Fruit fly (Drosophila melanogaster) ovary, adult (tissue): ENCODE measurements around the gene hoe2.

Experiments used
- CG17801 ChIP-seq: fragments of 200-800 bp; optimal IDR thresholded peaks from 2 replicates; lab custom pipeline; 2019; ENCODE audit warnings: missing biosample characterization, mild to moderate bottlenecking, missing genetic modification characterization, moderate library complexity; ENCODE audit not compliant: partially characterized antibody

hoe2 gene

dm6 chr2L:4903838-4904237, 32.4 kb downstream of the hoe2 start:
- no peak for TF ChIP-seq CG17801 (GFP tag; lab: Kevin White, UChicago)

- no peak for TF ChIP-seq CG17801 (GFP tag; lab: Kevin White, UChicago)
These were observed 36.4 kb downstream of the hoe2 start for dm6 chr2L:4899599-4900559.

- no peak for TF ChIP-seq CG17801 (GFP tag; lab: Kevin White, UChicago)
These were observed 38.1 kb downstream of the hoe2 start for dm6 chr2L:4898165-4898564.

dm6 chr2L:4896484-4897205, 39.6 kb downstream of the hoe2 start:
- TF ChIP-seq CG17801 (GFP tag; lab: Kevin White, UChicago), result no peak

dm6 chr2L:4895902-4896301, 40.3 kb downstream of the hoe2 start:
- TF ChIP-seq CG17801 (GFP tag; lab: Kevin White, UChicago), result no peak

dm6 chr2L:4893612-4894011, 42.6 kb downstream of the hoe2 start:
- TF ChIP-seq CG17801 (GFP tag; lab: Kevin White, UChicago), result no peak

- peak; percentile 39 for TF ChIP-seq CG17801 (GFP tag; lab: Kevin White, UChicago)
These were observed 44.3 kb downstream of the hoe2 start, which contains the start of gene CG3036 for dm6 chr2L:4891914-4892469. TSS of gene CG3036 (plus strand) at chr2L:4892112.

- no peak for TF ChIP-seq CG17801 (GFP tag; lab: Kevin White, UChicago)
These were observed 46.7 kb downstream of the hoe2 start, which contains the start of gene CG15625 for dm6 chr2L:4889451-4890045. TSS of gene CG15625 (plus strand) at chr2L:4889995.

- no peak for TF ChIP-seq CG17801 (GFP tag; lab: Kevin White, UChicago)
These were observed 47.7 kb downstream of the hoe2 start for dm6 chr2L:4888541-4888940.

- TF ChIP-seq CG17801 (GFP tag; lab: Kevin White, UChicago), result peak; percentile 12
These were observed 48.6 kb downstream of the hoe2 start for dm6 chr2L:4887382-4888219.

dm6 chr2L:4886645-4887044, 49.6 kb downstream of the hoe2 start:
- no peak for TF ChIP-seq CG17801 (GFP tag; lab: Kevin White, UChicago)

- TF ChIP-seq CG17801 (GFP tag; lab: Kevin White, UChicago), result no peak
These were observed 50.1 kb downstream of the hoe2 start for dm6 chr2L:4886132-4886531.
